Fruit fly (Drosophila melanogaster) whole organism, embryonic: ENCODE results near the gene CG32436.

Experiments used
- B-H2 ChIP-seq: fragments of 200-800 bp; sonication (Bioruptor generic); optimal IDR thresholded peaks from 2 replicates; lab custom pipeline; 2018; ENCODE audit warnings: missing biosample characterization, mild to moderate bottlenecking, missing genetic modification characterization
- CG10654 ChIP-seq: fragments of 200-800 bp; sonication (Bioruptor generic); optimal IDR thresholded peaks from 2 replicates; lab custom pipeline; 2016; ENCODE audit warnings: missing biosample characterization, missing genetic modification characterization
- CG11398 ChIP-seq: fragments of 200-800 bp; sonication (Bioruptor generic); optimal IDR thresholded peaks from 2 replicates; lab custom pipeline; 2016; ENCODE audit warnings: missing biosample characterization, missing genetic modification characterization
- CG11456 ChIP-seq: fragments of 200-800 bp; sonication (Bioruptor generic); IDR thresholded peaks from 3 replicates; pipeline ENCODE4 v1.3.6; 2022; ENCODE audit warnings: missing biosample characterization, missing genetic modification characterization
- CG12155 ChIP-seq: fragments of 200-800 bp; sonication (Bioruptor generic); optimal IDR thresholded peaks from 3 replicates; lab custom pipeline; 2016; ENCODE audit warnings: missing biosample characterization, missing genetic modification characterization
- CG12299 ChIP-seq: fragments of 200-800 bp; sonication (Bioruptor generic); optimal IDR thresholded peaks from 2 replicates; lab custom pipeline; 2018; ENCODE audit warnings: missing biosample characterization, mild to moderate bottlenecking, missing genetic modification characterization
- CG1233 ChIP-seq: fragments of 200-800 bp; sonication (Bioruptor generic); optimal IDR thresholded peaks from 4 replicates; lab custom pipeline; 2018; ENCODE audit warnings: missing biosample characterization, mild to moderate bottlenecking, missing genetic modification characterization
- CG13123 ChIP-seq: fragments of 200-800 bp; sonication (Bioruptor generic); optimal IDR thresholded peaks from 2 replicates; lab custom pipeline; 2016; ENCODE audit warnings: missing biosample characterization, missing genetic modification characterization
- CG1529 ChIP-seq: fragments of 200-800 bp; sonication (Bioruptor generic); optimal IDR thresholded peaks from 3 replicates; lab custom pipeline; 2018; ENCODE audit warnings: missing biosample characterization, missing genetic modification characterization
- CG16863 ChIP-seq: fragments of 200-800 bp; sonication (Bioruptor generic); optimal IDR thresholded peaks from 3 replicates; lab custom pipeline; 2016; ENCODE audit warnings: missing biosample characterization, missing genetic modification characterization
- CG17328 ChIP-seq: fragments of 200-800 bp; sonication (Bioruptor generic); IDR thresholded peaks from 2 replicates; pipeline ENCODE4 v1.3.6; 2022; ENCODE audit warnings: missing biosample characterization, missing genetic modification characterization
- CG17802 ChIP-seq: fragments of 200-800 bp; sonication (Bioruptor generic); optimal IDR thresholded peaks from 2 replicates; lab custom pipeline; 2018; ENCODE audit warnings: missing biosample characterization, mild to moderate bottlenecking, missing genetic modification characterization, moderate library complexity
- CG1792 ChIP-seq: fragments of 200-800 bp; sonication (Bioruptor generic); optimal IDR thresholded peaks from 2 replicates; lab custom pipeline; 2016; ENCODE audit warnings: missing biosample characterization, missing genetic modification characterization
- CG30020 ChIP-seq: fragments of 200-800 bp; optimal IDR thresholded peaks from 2 replicates; lab custom pipeline; 2019; ENCODE audit warnings: missing biosample characterization, mild to moderate bottlenecking, missing genetic modification characterization, moderate library complexity
- CG30431 ChIP-seq: fragments of 200-800 bp; sonication (Bioruptor generic); optimal IDR thresholded peaks from 2 replicates; lab custom pipeline; 2017; ENCODE audit warnings: missing biosample characterization, missing genetic modification characterization
- CG5245 ChIP-seq: fragments of 200-800 bp; sonication (Bioruptor generic); optimal IDR thresholded peaks from 3 replicates; lab custom pipeline; 2016; ENCODE audit warnings: missing biosample characterization, missing genetic modification characterization
- CG6654 ChIP-seq: fragments of 200-800 bp; sonication (Bioruptor generic); optimal IDR thresholded peaks from 2 replicates; lab custom pipeline; 2017; ENCODE audit warnings: missing biosample characterization, mild to moderate bottlenecking, missing genetic modification characterization
- CG6813 ChIP-seq: fragments of 200-800 bp; sonication (Bioruptor generic); optimal IDR thresholded peaks from 2 replicates; lab custom pipeline; 2017; ENCODE audit warnings: missing biosample characterization, missing genetic modification characterization, mild to moderate bottlenecking, moderate library complexity, missing genetic modification reagents
- CG9876 ChIP-seq: fragments of 200-800 bp; sonication (Bioruptor generic); optimal IDR thresholded peaks from 2 replicates; lab custom pipeline; 2016; ENCODE audit warnings: missing biosample characterization, missing genetic modification characterization
- CTCF ChIP-seq: fragments of 200-800 bp; sonication (Bioruptor generic); optimal IDR thresholded peaks from 2 replicates; lab custom pipeline; 2017; ENCODE audit warnings: missing biosample characterization, mild to moderate bottlenecking, missing genetic modification characterization, moderate library complexity
- Chrac-16 ChIP-seq: fragments of 200-800 bp; sonication (Bioruptor generic); optimal IDR thresholded peaks from 3 replicates; lab custom pipeline; 2016; ENCODE audit warnings: missing biosample characterization, missing genetic modification characterization
- D ChIP-seq, 2 experiments: fragments of 200-800 bp in 1 of 2; fragments of >200 bp in 1 of 2; sonication (Bioruptor generic) in 1 of 2; optimal IDR thresholded peaks; 2 replicates in 1 of 2; 3 replicates in 1 of 2; lab custom pipeline; 2017; ENCODE audit warnings: mild to moderate bottlenecking in 1 of 2, missing biosample characterization in 1 of 2, missing genetic modification characterization in 1 of 2, missing genetic modification reagents in 1 of 2
- ERR ChIP-seq: fragments of 200-800 bp; sonication (Bioruptor generic); optimal IDR thresholded peaks from 2 replicates; lab custom pipeline; 2016; ENCODE audit warnings: missing biosample characterization, missing genetic modification characterization
- Fer1 ChIP-seq: fragments of 200-800 bp; sonication (Bioruptor generic); optimal IDR thresholded peaks from 2 replicates; lab custom pipeline; 2017; ENCODE audit warnings: missing biosample characterization, mild to moderate bottlenecking, missing genetic modification characterization
- H15 ChIP-seq: fragments of 200-800 bp; sonication (Bioruptor generic); IDR thresholded peaks from 3 replicates; pipeline ENCODE4 v1.3.6; 2022; ENCODE audit warnings: missing biosample characterization, missing genetic modification characterization
- HLH4C ChIP-seq: fragments of 200-800 bp; sonication (Bioruptor generic); IDR thresholded peaks from 3 replicates; pipeline ENCODE4 v1.3.6; 2022; ENCODE audit warnings: missing biosample characterization, missing genetic modification characterization; ENCODE audit not compliant: partially characterized antibody
- HLH54F ChIP-seq: fragments of 200-800 bp; sonication (Bioruptor generic); optimal IDR thresholded peaks from 3 replicates; lab custom pipeline; 2016; ENCODE audit warnings: missing biosample characterization, missing genetic modification characterization
- Hand ChIP-seq: fragments of 200-800 bp; sonication (Bioruptor generic); optimal IDR thresholded peaks from 2 replicates; lab custom pipeline; 2017; ENCODE audit warnings: mild to moderate bottlenecking, missing biosample characterization, missing genetic modification reagents, missing genetic modification characterization
- Hmr ChIP-seq: fragments of 200-800 bp; sonication (Bioruptor generic); optimal IDR thresholded peaks from 3 replicates; lab custom pipeline; 2017; ENCODE audit warnings: mild to moderate bottlenecking, missing biosample characterization, missing genetic modification reagents, missing genetic modification characterization
- Hr3 ChIP-seq: fragments of 200-800 bp; sonication (Bioruptor generic); optimal IDR thresholded peaks from 3 replicates; lab custom pipeline; 2016; ENCODE audit warnings: missing biosample characterization, missing genetic modification characterization
- Med ChIP-seq: fragments of 200-800 bp; sonication (Bioruptor generic); peaks from one replicate; lab custom pipeline; 2016; ENCODE audit warnings: missing biosample characterization, missing genetic modification characterization, mild to moderate bottlenecking, inconsistent platforms, moderate library complexity
- NfI ChIP-seq: fragments of 200-800 bp; sonication (Bioruptor generic); optimal IDR thresholded peaks from 3 replicates; lab custom pipeline; 2018; ENCODE audit warnings: missing biosample characterization, mild to moderate bottlenecking, missing genetic modification characterization, moderate library complexity
- Opbp ChIP-seq: fragments of 200-800 bp; sonication (Bioruptor generic); IDR thresholded peaks from 3 replicates; pipeline ENCODE4 v1.3.6; 2022; ENCODE audit warnings: missing biosample characterization, missing genetic modification characterization; ENCODE audit not compliant: partially characterized antibody
- ato ChIP-seq: fragments of 200-800 bp; sonication (Bioruptor generic); IDR thresholded peaks from 2 replicates; pipeline ENCODE4 v1.3.6; 2022; ENCODE audit warnings: missing biosample characterization, missing genetic modification characterization; ENCODE audit not compliant: partially characterized antibody
- disco-r ChIP-seq: fragments of 200-800 bp; sonication (Bioruptor generic); optimal IDR thresholded peaks from 2 replicates; lab custom pipeline; 2016; ENCODE audit warnings: missing biosample characterization, missing genetic modification characterization
- ewg ChIP-seq: fragments of 200-800 bp; sonication (Bioruptor generic); optimal IDR thresholded peaks from 3 replicates; lab custom pipeline; 2017; ENCODE audit warnings: mild to moderate bottlenecking, missing biosample characterization, missing genetic modification reagents, missing genetic modification characterization
- eyg ChIP-seq: fragments of 200-800 bp; sonication (Bioruptor generic); optimal IDR thresholded peaks from 3 replicates; lab custom pipeline; 2016; ENCODE audit warnings: missing biosample characterization, missing genetic modification characterization
- fd102C ChIP-seq: fragments of 200-800 bp; sonication (Bioruptor generic); optimal IDR thresholded peaks from 2 replicates; lab custom pipeline; 2018; ENCODE audit warnings: missing biosample characterization, mild to moderate bottlenecking, missing genetic modification characterization, moderate library complexity
- hbn ChIP-seq: fragments of 200-800 bp; sonication (Bioruptor generic); IDR thresholded peaks from 2 replicates; pipeline ENCODE4 v1.3.6; 2022; ENCODE audit warnings: missing biosample characterization, missing genetic modification characterization; ENCODE audit not compliant: partially characterized antibody
- inv ChIP-seq: fragments of 200-800 bp; sonication (Bioruptor generic); IDR thresholded peaks from 2 replicates; pipeline ENCODE4 v1.3.6; 2022; ENCODE audit warnings: missing biosample characterization, missing genetic modification characterization; ENCODE audit not compliant: partially characterized antibody
- kay ChIP-seq: fragments of 200-800 bp; sonication (Bioruptor generic); optimal IDR thresholded peaks from 2 replicates; lab custom pipeline; 2016; ENCODE audit warnings: missing biosample characterization, missing genetic modification characterization
- luna ChIP-seq: fragments of 200-800 bp; sonication (Bioruptor generic); optimal IDR thresholded peaks from 2 replicates; lab custom pipeline; 2016; ENCODE audit warnings: missing biosample characterization, missing genetic modification characterization
- onecut ChIP-seq: fragments of 200-800 bp; sonication (Bioruptor generic); IDR thresholded peaks from 2 replicates; pipeline ENCODE4 v1.3.6; 2022; ENCODE audit warnings: missing biosample characterization, missing genetic modification characterization
- otp ChIP-seq: fragments of 200-800 bp; sonication (Bioruptor generic); IDR thresholded peaks from 3 replicates; pipeline ENCODE4, ENCODE4 v1.3.6; 2022; ENCODE audit warnings: missing biosample characterization, missing genetic modification characterization
- pros ChIP-seq: fragments of 200-800 bp; sonication (Bioruptor generic); optimal IDR thresholded peaks from 3 replicates; lab custom pipeline; 2019; ENCODE audit warnings: missing biosample characterization, mild to moderate bottlenecking, missing genetic modification characterization, moderate library complexity
- rib ChIP-seq: fragments of 200-800 bp; sonication (Bioruptor generic); IDR thresholded peaks from 2 replicates; pipeline ENCODE4 v1.3.6; 2022; ENCODE audit warnings: missing biosample characterization, missing genetic modification characterization
- sna ChIP-seq: fragments of 200-800 bp; sonication (Bioruptor generic); IDR thresholded peaks from 2 replicates; pipeline ENCODE4 v1.3.6; 2022; ENCODE audit warnings: missing biosample characterization, missing genetic modification characterization; ENCODE audit not compliant: partially characterized antibody
- toy ChIP-seq: fragments of 200-800 bp; sonication (Bioruptor generic); IDR thresholded peaks from 2 replicates; pipeline ENCODE4 v1.3.6; 2022; ENCODE audit warnings: missing biosample characterization, missing genetic modification characterization
- twi ChIP-seq: fragments of 200-800 bp; optimal IDR thresholded peaks from 2 replicates; lab custom pipeline; 2019; ENCODE audit warnings: missing biosample characterization, mild to moderate bottlenecking, missing genetic modification characterization, moderate library complexity
- z ChIP-seq: fragments of 200-800 bp; sonication (Bioruptor generic); IDR thresholded peaks from 3 replicates; pipeline ENCODE4 v1.3.6; 2022; ENCODE audit warnings: missing biosample characterization, missing genetic modification characterization

The CG32436 gene

DNA sequence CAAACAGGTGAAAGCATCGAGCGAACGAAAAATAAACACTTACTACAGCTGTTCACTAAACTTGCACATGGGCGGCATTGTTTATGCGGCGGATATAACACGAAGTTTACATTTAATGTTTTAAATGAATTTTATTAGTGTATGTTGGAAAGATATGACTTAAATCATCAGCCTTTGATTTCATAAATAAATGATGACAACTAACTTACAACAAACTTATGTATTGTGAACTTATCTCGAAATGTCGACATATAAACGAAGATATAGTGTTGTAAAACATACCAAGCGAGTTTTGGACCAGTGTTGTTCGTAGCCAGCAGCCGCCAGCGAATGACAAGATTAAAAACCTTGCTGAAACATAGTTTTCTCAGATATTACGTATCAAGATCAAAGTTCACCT is 39.4 kb upstream of the CG32436 start, which contains the start of the genes CG11309 and CG7632 (continued):
- TF ChIP-seq CG10654 (peak; percentile 98), CG16863 (peak; percentile 98), CG1529 (GFP tag; lab: Kevin White, UChicago) (peak; percentile 99), twi (peak; percentile 99), rib (GFP tag; lab: Robert Waterston, UW) (peak; percentile 98), CG9876 (peak; percentile 94), ewg (GFP tag; lab: Kevin White, UChicago) (peak; percentile 96), CG30020 (tag; lab: Kevin White, UChicago) (peak; percentile 93), CG11398 (GFP tag; lab: Kevin White, UChicago) (peak; percentile 98), inv (GFP tag; lab: Robert Waterston, UW) (no peak), CG17328 (peak; percentile 99), hbn (peak; percentile 36; the same call in 1 of the 2 replicates), CG5245 (GFP tag; lab: Kevin White, UChicago) (peak; percentile 98), CG6654 (peak; percentile 94), CG13123 (GFP tag; lab: Kevin White, UChicago) (peak; percentile 97), HLH54F (GFP tag; lab: Kevin White, UChicago) (peak; percentile 98), eyg (GFP tag; lab: Kevin White, UChicago) (peak; percentile 98), CG12155 (GFP tag; lab: Kevin White, UChicago) (peak; percentile 97), ato (GFP tag; lab: Robert Waterston, UW) (no peak), H15 (GFP tag; lab: Robert Waterston, UW) (peak; percentile 96), disco-r (GFP tag; lab: Kevin White, UChicago) (peak; percentile 97), CG6813 (GFP tag; lab: Kevin White, UChicago) (peak; percentile 99), Hr3 (GFP tag; lab: Kevin White, UChicago) (peak; percentile 97), CTCF (GFP tag; lab: Kevin White, UChicago) (peak; percentile 81), CG17802 (peak; percentile 93), CG11456 (GFP tag; lab: Robert Waterston, UW) (peak; percentile 95), fd102C (peak; percentile 98), otp (peak; percentile 98), Chrac-16 (peak; percentile 98), toy (GFP tag; lab: Robert Waterston, UW) (peak; percentile 97), CG1233 (peak; percentile 99), onecut (GFP tag; lab: Robert Waterston, UW) (peak; percentile 98), B-H2 (GFP tag; lab: Kevin White, UChicago) (peak; percentile 100), CG30431 (peak; percentile 94), D (optimal IDR thresholded peaks at IDR 0.05; lab: Kevin White, UChicago) (no peak), D (GFP tag; optimal IDR thresholded peaks at IDR 0.05; lab: Kevin White, UChicago) (peak; percentile 99), Hand (peak; percentile 99), NfI (GFP tag; lab: Kevin White, UChicago) (peak; percentile 99), sna (GFP tag; lab: Robert Waterston, UW) (no peak; the same call in 1 of the 2 replicates), CG12299 (tag; lab: Kevin White, UChicago) (peak; percentile 100), z (GFP tag; lab: Robert Waterston, UW) (peak; percentile 82; the same call in 2 of the 3 replicates), Hmr (GFP tag; lab: Kevin White, UChicago) (peak; percentile 100), Opbp (GFP tag; lab: Robert Waterston, UW) (no peak; the same call in 2 of the 3 replicates), kay (GFP tag; lab: Kevin White, UChicago) (peak; percentile 97), HLH4C (no peak), ERR (GFP tag; lab: Kevin White, UChicago) (peak; percentile 98), Fer1 (peak; percentile 100), CG1792 (GFP tag; lab: Kevin White, UChicago) (peak; percentile 97), pros (GFP tag; lab: Kevin White, UChicago) (peak; percentile 97), luna (peak; percentile 95), Med (GFP tag; lab: Kevin White, UChicago) (peak; percentile 100)
